Fruit fly (Drosophila melanogaster) whole organism, adult: ENCODE results near the gene CG11247.

Experiments
- CG11617 ChIP-seq: fragments of 200-800 bp; sonication (Bioruptor generic); optimal IDR thresholded peaks from 2 replicates; lab custom pipeline; 2017; ENCODE audit warnings: mild to moderate bottlenecking, missing biosample characterization, missing genetic modification reagents, missing genetic modification characterization
- CG12768 ChIP-seq: fragments of 200-800 bp; sonication (Bioruptor generic); optimal IDR thresholded peaks from 2 replicates; lab custom pipeline; 2017; ENCODE audit warnings: missing biosample characterization, missing genetic modification characterization, mild to moderate bottlenecking, moderate library complexity, missing genetic modification reagents
- CG14711 ChIP-seq: fragments of 200-800 bp; sonication (Bioruptor generic); optimal IDR thresholded peaks from 2 replicates; lab custom pipeline; 2018; ENCODE audit warnings: missing biosample characterization, mild to moderate bottlenecking, missing genetic modification characterization, moderate library complexity
- CG1620 ChIP-seq: fragments of 200-800 bp; sonication (Bioruptor generic); optimal IDR thresholded peaks from 2 replicates; lab custom pipeline; 2016; ENCODE audit warnings: missing biosample characterization, missing genetic modification characterization
- CG33017 ChIP-seq: fragments of 200-800 bp; sonication (Bioruptor generic); optimal IDR thresholded peaks from 2 replicates; lab custom pipeline; 2018; ENCODE audit warnings: missing biosample characterization, mild to moderate bottlenecking, missing genetic modification characterization, moderate library complexity
- CG5204 ChIP-seq: fragments of 200-800 bp; sonication (Bioruptor generic); optimal IDR thresholded peaks from 2 replicates; lab custom pipeline; 2016; ENCODE audit warnings: missing biosample characterization, missing genetic modification characterization
- CG7045 ChIP-seq: fragments of 200-800 bp; sonication (Bioruptor generic); optimal IDR thresholded peaks from 2 replicates; lab custom pipeline; 2017; ENCODE audit warnings: missing biosample characterization, mild to moderate bottlenecking, missing genetic modification characterization
- CG7101 ChIP-seq: fragments of 200-800 bp; sonication (Bioruptor generic); optimal IDR thresholded peaks from 2 replicates; lab custom pipeline; 2018; ENCODE audit warnings: missing biosample characterization, mild to moderate bottlenecking, missing genetic modification characterization, moderate library complexity
- Clk ChIP-seq: fragments of 200-800 bp; sonication (Bioruptor generic); optimal IDR thresholded peaks from 2 replicates; lab custom pipeline; 2017; ENCODE audit warnings: missing biosample characterization, missing genetic modification characterization
- Crg-1 ChIP-seq: fragments of 200-800 bp; sonication (Bioruptor generic); optimal IDR thresholded peaks from 2 replicates; lab custom pipeline; 2016; ENCODE audit warnings: missing biosample characterization, missing genetic modification characterization
- Hr96 ChIP-seq: fragments of 200-800 bp; sonication (Bioruptor generic); optimal IDR thresholded peaks from 2 replicates; lab custom pipeline; 2016; ENCODE audit warnings: missing biosample characterization, missing genetic modification characterization
- Mnt ChIP-seq: fragments of 200-800 bp; sonication (Bioruptor generic); optimal IDR thresholded peaks from 2 replicates; lab custom pipeline; 2016; ENCODE audit warnings: missing biosample characterization, mild to moderate bottlenecking, missing genetic modification characterization
- bab1 ChIP-seq: fragments of 200-800 bp; sonication (Bioruptor generic); optimal IDR thresholded peaks from 3 replicates; lab custom pipeline; 2019; ENCODE audit warnings: missing biosample characterization, mild to moderate bottlenecking, missing genetic modification characterization, moderate library complexity
- cic ChIP-seq: fragments of 200-800 bp; sonication (Bioruptor generic); optimal IDR thresholded peaks from 2 replicates; lab custom pipeline; 2017; ENCODE audit warnings: missing biosample characterization, mild to moderate bottlenecking, missing genetic modification characterization, moderate library complexity
- cnc ChIP-seq, 2 experiments: fragments of >200 bp; optimal IDR thresholded peaks; 2 replicates each; lab custom pipeline; 2017
- kay ChIP-seq: fragments of 200-800 bp; sonication (Bioruptor generic); peaks from one replicate; lab custom pipeline; 2016; ENCODE audit warnings: missing biosample characterization, missing genetic modification characterization, borderline replicate concordance
- ovo ChIP-seq: fragments of 200-800 bp; sonication (Bioruptor generic); optimal IDR thresholded peaks from 2 replicates; lab custom pipeline; 2016; ENCODE audit warnings: missing biosample characterization, missing genetic modification characterization
- pad ChIP-seq: fragments of 200-800 bp; sonication (Bioruptor generic); optimal IDR thresholded peaks from 3 replicates; lab custom pipeline; 2017; ENCODE audit warnings: missing biosample characterization, missing genetic modification characterization, mild to moderate bottlenecking, moderate library complexity, missing genetic modification reagents
- tj ChIP-seq: fragments of 200-800 bp; sonication (Bioruptor generic); optimal IDR thresholded peaks from 3 replicates; lab custom pipeline; 2017; ENCODE audit warnings: missing biosample characterization, mild to moderate bottlenecking, missing genetic modification characterization, moderate library complexity
- toe ChIP-seq: fragments of 200-800 bp; sonication (Bioruptor generic); optimal IDR thresholded peaks from 2 replicates; lab custom pipeline; 2016; ENCODE audit warnings: missing biosample characterization, missing genetic modification characterization

Gene CG11247

DNA sequence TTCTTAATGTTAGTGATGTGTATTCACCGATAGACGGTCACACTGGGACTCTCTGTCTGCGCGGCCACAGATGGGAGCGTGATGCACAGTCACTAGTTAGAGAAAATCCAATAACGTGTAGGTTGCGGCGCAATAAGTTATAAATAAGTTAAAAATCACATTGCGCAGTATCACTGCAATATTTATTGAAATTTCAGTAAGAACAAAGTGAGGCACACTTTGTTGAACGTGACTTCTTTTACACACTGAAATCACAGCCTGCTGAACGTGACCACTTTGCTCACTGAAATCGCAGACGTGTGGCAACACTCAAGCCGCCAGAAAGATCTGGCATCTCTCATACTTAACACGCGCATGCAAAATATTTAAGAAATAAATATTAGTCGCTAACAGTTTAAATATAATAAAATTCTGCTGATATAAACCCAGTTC lies at the start of gene CG11247, which contains the start of gene Polr2H:
CG11247 (minus strand) TSS at position 191 of the 432 bp plus-strand sequence.
Polr2H (plus strand) TSS at position 317 of the 432 bp plus-strand sequence.
- TF ChIP-seq toe (GFP tag; lab: Kevin White, UChicago) (peak; percentile 92), cnc (optimal IDR thresholded peaks at IDR 0.05; lab: Kevin White, UChicago) (no peak), cic (GFP tag; lab: Kevin White, UChicago) (no peak), Hr96 (GFP tag; lab: Kevin White, UChicago) (peak; percentile 86), bab1 (peak; percentile 87), ovo (peak; percentile 15), CG11617 (peak; percentile 56), Clk (GFP tag; lab: Kevin White, UChicago) (peak; percentile 76), CG5204 (peak; percentile 84), CG12768 (GFP tag; lab: Kevin White, UChicago) (peak; percentile 27), pad (peak; percentile 42), CG14711 (peak; percentile 65), Crg-1 (peak; percentile 41), CG33017 (tag; lab: Kevin White, UChicago) (peak; percentile 34), kay (GFP tag; lab: Kevin White, UChicago) (peak; percentile 27), Mnt (GFP tag; lab: Kevin White, UChicago) (peak; percentile 83), tj (GFP tag; lab: Kevin White, UChicago) (peak; percentile 45), CG7101 (tag; lab: Kevin White, UChicago) (peak; percentile 75), CG7045 (GFP tag; lab: Kevin White, UChicago) (peak; percentile 64), CG1620 (GFP tag; lab: Kevin White, UChicago) (peak; percentile 84)

DNA sequence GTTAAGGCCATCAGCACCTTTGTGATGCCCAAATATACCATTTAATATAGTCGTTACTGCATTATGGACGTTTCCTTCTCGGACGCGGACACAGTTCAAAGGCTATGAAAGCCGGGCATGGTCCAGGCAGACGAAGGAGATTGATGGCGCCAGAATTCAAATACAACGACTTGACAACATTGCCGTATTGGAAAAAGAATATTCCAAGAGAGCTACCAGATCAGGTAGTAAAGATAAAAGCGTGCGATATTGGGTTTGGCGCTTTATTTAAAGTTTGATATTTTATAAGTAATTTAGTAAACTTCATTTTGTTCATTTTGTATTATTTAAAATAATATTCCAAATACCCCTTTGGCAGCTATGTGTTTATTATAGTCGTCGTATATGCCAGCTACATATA lies 45.2 kb upstream of the CG11247 start:
- TF ChIP-seq kay (GFP tag; lab: Kevin White, UChicago) (peak; percentile 32), CG7045 (GFP tag; lab: Kevin White, UChicago) (no peak)

DNA sequence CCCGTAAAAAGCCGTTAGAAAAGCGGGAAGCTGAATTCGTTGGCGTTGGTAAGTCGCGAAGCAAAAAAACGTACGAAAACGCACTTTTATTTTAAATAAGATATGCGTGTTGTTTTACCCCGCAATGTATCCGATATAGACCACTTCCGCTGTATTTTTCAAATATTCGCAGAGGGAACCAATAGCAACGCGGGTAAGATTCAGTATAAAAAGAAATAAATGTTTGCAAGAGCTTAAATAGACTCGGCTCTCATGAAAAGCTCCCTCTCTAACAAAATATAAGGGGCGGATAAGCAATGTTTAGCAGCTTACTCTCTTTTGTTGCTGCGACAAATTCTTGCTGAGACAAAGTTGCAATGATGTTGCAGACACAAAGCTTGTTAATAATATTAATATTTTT lies 41.7 kb upstream of the CG11247 start, which contains the start of gene Syn1:
Syn1 (minus strand) TSS at position 207 of the 400 bp plus-strand sequence.
- no peak for TF ChIP-seq CG11617
- no peak for TF ChIP-seq pad
- peak; percentile 23 for TF ChIP-seq kay (GFP tag; lab: Kevin White, UChicago)
- TF ChIP-seq Crg-1, result no peak

DNA sequence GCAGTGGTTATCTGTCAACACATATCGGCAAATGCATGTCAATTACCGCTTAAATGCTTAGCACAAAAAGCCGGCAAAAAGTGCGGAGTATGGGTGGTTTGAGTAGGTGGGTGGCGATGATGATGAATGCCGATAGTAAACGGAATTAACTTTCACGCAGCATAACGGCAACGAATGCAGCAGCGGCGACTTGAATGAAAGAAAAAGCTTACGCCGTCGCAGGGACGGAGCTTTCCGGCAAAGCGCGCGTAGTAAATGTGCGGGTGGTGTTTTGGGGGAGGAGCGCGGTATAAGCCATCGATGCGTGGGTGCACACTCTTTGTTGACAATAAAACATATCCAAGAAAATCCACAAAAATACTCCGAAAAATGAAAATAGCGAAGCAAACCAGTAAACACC lies 40.9 kb upstream of the CG11247 start, which contains the start of gene CG7370:
CG7370 (plus strand) TSS at position 301 of the 400 bp plus-strand sequence.
- TF ChIP-seq CG7101 (tag; lab: Kevin White, UChicago) (no peak), Clk (GFP tag; lab: Kevin White, UChicago) (no peak), Hr96 (GFP tag; lab: Kevin White, UChicago) (no peak), pad (no peak), Crg-1 (no peak), CG1620 (GFP tag; lab: Kevin White, UChicago) (no peak), CG5204 (no peak), CG14711 (no peak), tj (GFP tag; lab: Kevin White, UChicago) (no peak), CG33017 (tag; lab: Kevin White, UChicago) (no peak), cic (GFP tag; lab: Kevin White, UChicago) (no peak), CG7045 (GFP tag; lab: Kevin White, UChicago) (no peak), cnc (optimal IDR thresholded peaks at IDR 0.05; lab: Kevin White, UChicago) (no peak), kay (GFP tag; lab: Kevin White, UChicago) (no peak), CG12768 (GFP tag; lab: Kevin White, UChicago) (no peak), ovo (no peak), CG11617 (no peak), bab1 (no peak), toe (GFP tag; lab: Kevin White, UChicago) (no peak)

dm6 chr3L:21765931-21766330 lies 37.3 kb upstream of the CG11247 start:
- TF ChIP-seq Mnt (GFP tag; lab: Kevin White, UChicago) (no peak), cic (GFP tag; lab: Kevin White, UChicago) (no peak), ovo (no peak), kay (GFP tag; lab: Kevin White, UChicago) (no peak), CG1620 (GFP tag; lab: Kevin White, UChicago) (no peak), CG5204 (no peak), CG14711 (no peak)

DNA sequence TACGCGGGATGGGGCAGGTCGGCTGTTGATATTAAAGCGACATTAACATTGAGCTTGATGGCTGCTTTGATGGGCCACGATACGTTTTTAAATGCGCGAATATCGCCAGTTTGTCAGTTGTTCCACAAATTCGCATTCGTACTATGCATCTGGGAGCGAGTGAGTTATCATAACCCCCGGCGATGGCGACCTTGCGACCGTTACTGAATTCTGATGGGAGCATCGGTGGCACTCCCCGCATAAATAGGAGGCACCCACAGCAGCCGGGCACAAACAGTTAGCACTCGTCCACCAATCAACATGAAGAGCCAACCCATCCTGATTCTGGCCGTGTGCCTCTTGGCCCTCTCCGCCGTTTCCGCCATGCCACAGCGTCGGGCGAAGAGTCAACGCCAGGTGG lies 28.3 kb upstream of the CG11247 start, which contains the start of gene CG14564:
CG14564 (plus strand) TSS at position 301 of the 400 bp plus-strand sequence.
- TF ChIP-seq pad (no peak), Mnt (GFP tag; lab: Kevin White, UChicago) (no peak), ovo (no peak), CG7101 (tag; lab: Kevin White, UChicago) (no peak)

DNA sequence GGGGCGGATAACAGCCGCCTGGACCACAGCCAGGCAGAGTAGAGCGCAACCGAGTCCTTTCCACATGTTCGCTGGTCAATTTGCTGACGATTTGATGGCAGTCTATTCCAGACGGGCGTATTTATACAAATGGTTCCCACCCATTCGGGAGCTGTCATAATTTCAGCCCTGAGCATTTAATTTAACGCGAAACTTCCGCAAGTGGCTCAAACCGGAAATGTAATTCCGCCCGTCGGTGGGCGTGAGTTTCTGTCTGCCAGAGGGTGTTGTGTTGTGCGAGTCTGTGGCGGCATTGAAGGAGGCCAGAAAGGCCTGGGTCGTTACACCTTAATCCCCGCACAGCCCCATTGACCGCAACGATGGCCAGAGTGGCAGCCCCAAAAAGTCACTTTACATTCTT lies 15.6 kb upstream of the CG11247 start, which contains the start of gene CG14565:
CG14565 (minus strand) TSS at position 101 of the 400 bp plus-strand sequence.
- TF ChIP-seq CG7101 (tag; lab: Kevin White, UChicago) (no peak), CG11617 (no peak), Crg-1 (no peak), Mnt (GFP tag; lab: Kevin White, UChicago) (no peak), bab1 (no peak), pad (no peak), CG5204 (no peak), Hr96 (GFP tag; lab: Kevin White, UChicago) (no peak), CG7045 (GFP tag; lab: Kevin White, UChicago) (no peak), CG12768 (GFP tag; lab: Kevin White, UChicago) (no peak), kay (GFP tag; lab: Kevin White, UChicago) (no peak), CG33017 (tag; lab: Kevin White, UChicago) (no peak), toe (GFP tag; lab: Kevin White, UChicago) (no peak), Clk (GFP tag; lab: Kevin White, UChicago) (no peak), CG1620 (GFP tag; lab: Kevin White, UChicago) (no peak), cnc (optimal IDR thresholded peaks at IDR 0.05; lab: Kevin White, UChicago) (no peak)
